Worm (Caenorhabditis elegans): ENCODE data around the gene rsp-8.
A peak's percentile ranks its signal among the peaks of the same experiment; 100 is the strongest.

rsp-8 gene

ce11 chrIII:11808818-11809217 lies 17.4 kb upstream of the rsp-8 start, which contains the start of gene C18D11.9:
Gene C18D11.9 (plus strand): TSS chrIII:11809118.
- TF ChIP-seq sdc-2 (tag; optimal IDR thresholded peaks at IDR 0.05) = no peak
- TF ChIP-seq gmeb-2 (tag; optimal IDR thresholded peaks at IDR 0.05) = no peak
- TF ChIP-seq nhr-232 (tag; optimal IDR thresholded peaks at IDR 0.05) = no peak
- no peak for TF ChIP-seq ceh-22 (tag; optimal IDR thresholded peaks at IDR 0.05)
- TF ChIP-seq nfya-1 (tag; optimal IDR thresholded peaks at IDR 0.05) = no peak
- no peak for TF ChIP-seq unc-42 (tag; optimal IDR thresholded peaks at IDR 0.05)
- TF ChIP-seq hlh-6 (tag; optimal IDR thresholded peaks at IDR 0.05) = no peak
- TF ChIP-seq zip-5 (tag; optimal IDR thresholded peaks at IDR 0.05) = no peak
- TF ChIP-seq fkh-10 (GFP tag; optimal IDR thresholded peaks at IDR 0.05) = no peak
- no peak for TF ChIP-seq ahr-1 (tag; optimal IDR thresholded peaks at IDR 0.05)
- no peak for TF ChIP-seq dve-1 (tag; optimal IDR thresholded peaks at IDR 0.05)
- no peak for TF ChIP-seq pros-1 (tag; optimal IDR thresholded peaks at IDR 0.05)
- no peak for TF ChIP-seq npax-4 (tag; optimal IDR thresholded peaks at IDR 0.05)
- no peak for TF ChIP-seq nhr-11 (tag; optimal IDR thresholded peaks at IDR 0.05)
- TF ChIP-seq ceh-31 (tag; optimal IDR thresholded peaks at IDR 0.05) = no peak
- TF ChIP-seq tbx-7 (tag; optimal IDR thresholded peaks at IDR 0.05) = no peak

- TF ChIP-seq ceh-48 (tag; optimal IDR thresholded peaks at IDR 0.05) = no peak
- no peak for TF ChIP-seq ceh-22 (tag; optimal IDR thresholded peaks at IDR 0.05)
- TF ChIP-seq ttx-3 (tag; optimal IDR thresholded peaks at IDR 0.05) = no peak
- TF ChIP-seq ahr-1 (tag; optimal IDR thresholded peaks at IDR 0.05) = no peak
- no peak for TF ChIP-seq unc-42 (tag; optimal IDR thresholded peaks at IDR 0.05)
- TF ChIP-seq syd-9 (tag; optimal IDR thresholded peaks at IDR 0.05) = no peak
- TF ChIP-seq nfya-1 (tag; optimal IDR thresholded peaks at IDR 0.05) = no peak
- TF ChIP-seq elt-4 (tag; optimal IDR thresholded peaks at IDR 0.05) = no peak
- TF ChIP-seq pha-2 (tag; optimal IDR thresholded peaks at IDR 0.05) = no peak
- TF ChIP-seq ztf-16 (tag; optimal IDR thresholded peaks at IDR 0.05) = no peak
- TF ChIP-seq T23F11.4 (GFP tag; optimal IDR thresholded peaks at IDR 0.05) = no peak
- TF ChIP-seq pax-1 (tag; optimal IDR thresholded peaks at IDR 0.05) = no peak
- no peak for TF ChIP-seq ama-1 (optimal IDR thresholded peaks at IDR 0.05)
- no peak for TF ChIP-seq ceh-45 (GFP tag; IDR thresholded peaks at IDR 0.05)
- TF ChIP-seq odd-2 (tag; optimal IDR thresholded peaks at IDR 0.05) = no peak
- TF ChIP-seq C08G9.2 (tag; optimal IDR thresholded peaks at IDR 0.05) = no peak
- no peak for TF ChIP-seq K09A11.1 (tag; optimal IDR thresholded peaks at IDR 0.05; ENCODE audit: insufficient read depth)
Measured at ce11 chrIII:11810447-11810846, 15.8 kb upstream of the rsp-8 start, which contains the start of gene C18D11.6. Gene C18D11.6 (plus strand): TSS chrIII:11810556.

ce11 chrIII:11811839-11812238 lies 14.4 kb upstream of the rsp-8 start:
- TF ChIP-seq ref-2 (tag; optimal IDR thresholded peaks at IDR 0.05) (peak; percentile 30), ama-1 (optimal IDR thresholded peaks at IDR 0.05) (no peak), ttx-3 (tag; optimal IDR thresholded peaks at IDR 0.05) (no peak), pha-4 (tag; optimal IDR thresholded peaks at IDR 0.05) (no peak), hlh-6 (tag; optimal IDR thresholded peaks at IDR 0.05) (peak; percentile 9), ceh-31 (tag; optimal IDR thresholded peaks at IDR 0.05) (peak; percentile 63), ceh-24 (tag; optimal IDR thresholded peaks at IDR 0.05) (no peak), syd-9 (tag; optimal IDR thresholded peaks at IDR 0.05) (no peak), tbx-7 (tag; optimal IDR thresholded peaks at IDR 0.05) (no peak), eyg-1 (tag; optimal IDR thresholded peaks at IDR 0.05) (no peak), K02D7.2 (tag; optimal IDR thresholded peaks at IDR 0.05) (no peak)

- no peak for TF ChIP-seq pha-4 (tag; optimal IDR thresholded peaks at IDR 0.05)
- TF ChIP-seq hlh-30 (tag; optimal IDR thresholded peaks at IDR 0.05; ENCODE audit: insufficient read depth) = no peak
- TF ChIP-seq ceh-24 (tag; optimal IDR thresholded peaks at IDR 0.05) = no peak
- peak; percentile 12 for TF ChIP-seq K02D7.2 (tag; optimal IDR thresholded peaks at IDR 0.05)
- no peak for TF ChIP-seq pha-2 (tag; optimal IDR thresholded peaks at IDR 0.05)
- no peak for TF ChIP-seq npax-4 (tag; optimal IDR thresholded peaks at IDR 0.05)
Measured at ce11 chrIII:11814653-11815052, 11.6 kb upstream of the rsp-8 start.

Data from whole organism, late embryonic.